Fruit fly (Drosophila melanogaster) whole organism, wandering third instar larva: ENCODE measurements around the gene CG4594.
A peak's percentile ranks its signal among the peaks of the same experiment; 100 is the strongest.

Experiments
- Abd-B ChIP-seq: fragments of >200 bp; optimal IDR thresholded peaks from 2 replicates; lab custom pipeline; 2017; ENCODE audit warnings: missing biosample characterization, missing genetic modification characterization
- CG32264 ChIP-seq: fragments of 200-800 bp; sonication (Bioruptor generic); optimal IDR thresholded peaks from 2 replicates; lab custom pipeline; 2016; ENCODE audit warnings: missing biosample characterization, missing genetic modification characterization
- CG9705 ChIP-seq: fragments of 200-800 bp; sonication (Bioruptor generic); optimal IDR thresholded peaks from 2 replicates; lab custom pipeline; 2018; ENCODE audit warnings: missing biosample characterization, mild to moderate bottlenecking, missing genetic modification characterization
- CrebA ChIP-seq: fragments of 200-800 bp; sonication (Bioruptor generic); optimal IDR thresholded peaks from 2 replicates; lab custom pipeline; 2016; ENCODE audit warnings: missing biosample characterization, mild to moderate bottlenecking, missing genetic modification characterization, borderline replicate concordance
- Dfd ChIP-seq: fragments of >200 bp; optimal IDR thresholded peaks from 2 replicates; lab custom pipeline; 2017; ENCODE audit warnings: missing biosample characterization, missing genetic modification characterization
- Dif ChIP-seq: fragments of 200-275, 200-300 bp; sonication (Bioruptor generic); optimal IDR thresholded peaks from 2 replicates; lab custom pipeline; 2018; ENCODE audit warnings: missing biosample characterization, missing genetic modification characterization; ENCODE audit not compliant: partially characterized antibody
- GATAd ChIP-seq: sonication (Bioruptor generic); optimal IDR thresholded peaks from 2 replicates; lab custom pipeline; 2016; ENCODE audit warnings: missing biosample characterization, missing genetic modification characterization
- HLH106 ChIP-seq: fragments of 200-800 bp; optimal IDR thresholded peaks from 3 replicates; lab custom pipeline; 2019; ENCODE audit warnings: missing biosample characterization, mild to moderate bottlenecking, missing genetic modification characterization, moderate library complexity
- Hnf4 ChIP-seq: fragments of 200-800 bp; sonication (Bioruptor generic); optimal IDR thresholded peaks from 2 replicates; lab custom pipeline; 2016; ENCODE audit warnings: missing biosample characterization, mild to moderate bottlenecking, missing genetic modification characterization
- Hr78 ChIP-seq: fragments of >200 bp; optimal IDR thresholded peaks from 2 replicates; lab custom pipeline; 2017; ENCODE audit warnings: missing biosample characterization, missing genetic modification characterization
- Hr83 ChIP-seq: fragments of 200-300 bp; sonication (Bioruptor generic); optimal IDR thresholded peaks from 2 replicates; lab custom pipeline; 2016; ENCODE audit warnings: missing biosample characterization, mild to moderate bottlenecking, missing genetic modification characterization, moderate library complexity; ENCODE audit not compliant: poor library complexity, severe bottlenecking
- Jra ChIP-seq: sonication (Bioruptor generic); optimal IDR thresholded peaks from 2 replicates; lab custom pipeline; 2016; ENCODE audit warnings: missing biosample characterization, missing genetic modification characterization
- Mio ChIP-seq: sonication (Bioruptor generic); optimal IDR thresholded peaks from 2 replicates; lab custom pipeline; 2016; ENCODE audit warnings: missing biosample characterization, missing genetic modification characterization
- Myc ChIP-seq: fragments of >200 bp; optimal IDR thresholded peaks from 2 replicates; lab custom pipeline; 2017
- N ChIP-seq: fragments of >200 bp; optimal IDR thresholded peaks from 2 replicates; lab custom pipeline; 2018; ENCODE audit warnings: missing biosample characterization, missing external identifiers, missing genetic modification characterization
- OdsH ChIP-seq: fragments of 200-800 bp; sonication (Bioruptor generic); optimal IDR thresholded peaks from 2 replicates; lab custom pipeline; 2016; ENCODE audit warnings: missing biosample characterization, mild to moderate bottlenecking, missing genetic modification characterization
- Sp1 ChIP-seq: fragments of 200-800 bp; sonication (Bioruptor generic); optimal IDR thresholded peaks from 3 replicates; lab custom pipeline; 2019; ENCODE audit warnings: missing biosample characterization, mild to moderate bottlenecking, missing genetic modification characterization, moderate library complexity
- Vsx2 ChIP-seq: fragments of 200-300, 225-300 bp; sonication (Bioruptor generic); optimal IDR thresholded peaks from 2 replicates; lab custom pipeline; 2018; ENCODE audit warnings: missing biosample characterization, missing genetic modification characterization; ENCODE audit not compliant: partially characterized antibody
- br ChIP-seq: fragments of 200-800 bp; sonication (Bioruptor generic); optimal IDR thresholded peaks from 2 replicates; lab custom pipeline; 2016; ENCODE audit warnings: missing biosample characterization, missing genetic modification characterization
- brk ChIP-seq: fragments of 200-800 bp; sonication (Bioruptor generic); optimal IDR thresholded peaks from 2 replicates; lab custom pipeline; 2016; ENCODE audit warnings: missing biosample characterization, mild to moderate bottlenecking, missing genetic modification characterization
- dl ChIP-seq, 2 experiments: fragments of 175-275, 200-275 bp in 1 of 2; fragments of 200-275 bp in 1 of 2; sonication (Bioruptor generic); optimal IDR thresholded peaks; lab custom pipeline; 2018; ENCODE audit warnings: mild to moderate bottlenecking in 2 of 2, missing biosample characterization in 2 of 2, missing genetic modification characterization in 2 of 2, moderate library complexity in 2 of 2; ENCODE audit not compliant: partially characterized antibody in 2 of 2, insufficient read depth in 1 of 2
- dmrt93B ChIP-seq: fragments of 200-800 bp; sonication (Bioruptor generic); optimal IDR thresholded peaks from 2 replicates; lab custom pipeline; 2018; ENCODE audit warnings: missing biosample characterization, mild to moderate bottlenecking, missing genetic modification characterization
- dsf ChIP-seq: sonication (Bioruptor generic); optimal IDR thresholded peaks from 2 replicates; lab custom pipeline; 2016; ENCODE audit warnings: missing biosample characterization, missing genetic modification characterization, borderline replicate concordance
- ey ChIP-seq: fragments of 200-800 bp; sonication (Bioruptor generic); optimal IDR thresholded peaks from 2 replicates; lab custom pipeline; 2016; ENCODE audit warnings: missing biosample characterization, missing genetic modification characterization
- foxo ChIP-seq, 2 experiments: fragments of 200-800 bp; sonication (Bioruptor generic); optimal IDR thresholded peaks; 2 replicates in 1 of 2; 3 replicates in 1 of 2; lab custom pipeline; 2016 to 2017; ENCODE audit warnings: missing biosample characterization in 2 of 2, missing genetic modification characterization in 2 of 2
- fru ChIP-seq: fragments of 200-800 bp; sonication (Bioruptor generic); optimal IDR thresholded peaks from 3 replicates; lab custom pipeline; 2016; ENCODE audit warnings: missing biosample characterization, mild to moderate bottlenecking, missing genetic modification characterization
- h ChIP-seq: fragments of 200-800 bp; sonication (Bioruptor generic); optimal IDR thresholded peaks from 3 replicates; lab custom pipeline; 2016; ENCODE audit warnings: missing biosample characterization, mild to moderate bottlenecking, missing genetic modification characterization
- jim ChIP-seq: fragments of 175-275, 200-325 bp; sonication (Bioruptor generic); optimal IDR thresholded peaks from 2 replicates; lab custom pipeline; 2016; ENCODE audit warnings: missing biosample characterization, mild to moderate bottlenecking, missing genetic modification characterization
- lola ChIP-seq: fragments of >200 bp; optimal IDR thresholded peaks from 2 replicates; lab custom pipeline; 2017; ENCODE audit warnings: missing biosample characterization, missing genetic modification characterization
- psq ChIP-seq: fragments of 200-800 bp; sonication (Bioruptor generic); optimal IDR thresholded peaks from 3 replicates; lab custom pipeline; 2017; ENCODE audit warnings: missing biosample characterization, mild to moderate bottlenecking, missing genetic modification characterization, moderate library complexity
- rgr ChIP-seq: fragments of 200-800 bp; sonication (Bioruptor generic); optimal IDR thresholded peaks from 3 replicates; lab custom pipeline; 2016; ENCODE audit warnings: missing biosample characterization, mild to moderate bottlenecking, missing genetic modification characterization
- sage ChIP-seq: fragments of 200-800 bp; sonication (Bioruptor generic); optimal IDR thresholded peaks from 2 replicates; lab custom pipeline; 2016; ENCODE audit warnings: missing biosample characterization, mild to moderate bottlenecking, missing genetic modification characterization
- sv ChIP-seq: fragments of 200-800 bp; sonication (Bioruptor generic); optimal IDR thresholded peaks from 3 replicates; lab custom pipeline; 2016; ENCODE audit warnings: missing biosample characterization, missing genetic modification characterization
- usp ChIP-seq: fragments of >200 bp; optimal IDR thresholded peaks from 2 replicates; lab custom pipeline; 2017; ENCODE audit warnings: missing biosample characterization, missing genetic modification characterization
- woc ChIP-seq: sonication (Bioruptor generic); optimal IDR thresholded peaks from 2 replicates; lab custom pipeline; 2016; ENCODE audit warnings: missing biosample characterization, mild to moderate bottlenecking, missing genetic modification characterization

CG4594 gene

DNA sequence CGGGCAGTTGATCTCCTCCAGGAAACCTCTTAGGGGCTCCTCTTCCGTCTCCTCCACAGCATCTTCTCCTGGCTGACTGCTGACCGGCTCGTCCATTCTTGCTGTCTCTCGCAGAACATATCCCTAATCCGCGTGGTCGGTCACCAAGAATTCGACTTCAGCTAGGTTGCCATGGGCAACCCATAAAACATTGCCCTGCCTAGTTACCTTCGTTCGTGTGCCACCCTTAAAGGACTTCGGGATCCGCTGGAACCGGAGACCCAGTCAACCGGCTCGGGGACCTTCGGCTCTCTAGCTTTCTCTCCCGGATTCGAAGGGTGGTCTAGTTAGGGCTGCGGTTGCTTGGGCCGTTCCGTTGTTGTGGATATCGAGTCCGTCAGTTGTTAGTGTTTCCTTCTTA lies 4.8 kb downstream of the CG4594 start, which contains the start of the genes TbCMF46 and CG42366:
Gene TbCMF46 (minus strand): TSS at position 101 of the 400 bp plus-strand sequence.
Gene CG42366 (plus strand): TSS at position 397 of the 400 bp plus-strand sequence.
- TF ChIP-seq Sp1 (GFP tag; lab: Kevin White, UChicago) = no peak
- TF ChIP-seq fru (GFP tag; lab: Kevin White, UChicago) = no peak
- TF ChIP-seq Vsx2 (GFP tag; lab: Kevin White, UChicago) = no peak
- no peak for TF ChIP-seq Mio (GFP tag; lab: Kevin White, UChicago)
- no peak for TF ChIP-seq foxo (GFP tag; optimal IDR thresholded peaks at IDR 0.05; lab: Kevin White, UChicago)
- no peak for TF ChIP-seq Dfd (GFP tag; lab: Kevin White, UChicago)
- no peak for TF ChIP-seq woc (GFP tag; lab: Kevin White, UChicago)
- TF ChIP-seq Abd-B (GFP tag; lab: Kevin White, UChicago) = no peak

dm6 chr2L:9930280-9930679 lies 10.3 kb downstream of the CG4594 start, which contains the start of gene CG42367:
TSS of gene CG42367 (plus strand) at chr2L:9930580.
- TF ChIP-seq lola (GFP tag; lab: Kevin White, UChicago) (no peak), psq (GFP tag; lab: Kevin White, UChicago) (no peak), jim (GFP tag; lab: Kevin White, UChicago) (no peak), usp (GFP tag; lab: Kevin White, UChicago) (no peak), dsf (GFP tag; lab: Kevin White, UChicago) (no peak), dmrt93B (GFP tag; lab: Kevin White, UChicago) (no peak), Jra (GFP tag; lab: Kevin White, UChicago) (no peak), Vsx2 (GFP tag; lab: Kevin White, UChicago) (no peak), Mio (GFP tag; lab: Kevin White, UChicago) (no peak), Sp1 (GFP tag; lab: Kevin White, UChicago) (no peak), fru (GFP tag; lab: Kevin White, UChicago) (no peak), Hr78 (GFP tag; lab: Kevin White, UChicago) (no peak), OdsH (GFP tag; lab: Kevin White, UChicago) (no peak), woc (GFP tag; lab: Kevin White, UChicago) (no peak), sv (GFP tag; lab: Kevin White, UChicago) (no peak), h (GFP tag; lab: Kevin White, UChicago) (no peak), CrebA (GFP tag; lab: Kevin White, UChicago) (no peak), HLH106 (tag; lab: Kevin White, UChicago) (no peak), Abd-B (GFP tag; lab: Kevin White, UChicago) (no peak), foxo (GFP tag; optimal IDR thresholded peaks at IDR 0.05; lab: Kevin White, UChicago) (no peak)

DNA sequence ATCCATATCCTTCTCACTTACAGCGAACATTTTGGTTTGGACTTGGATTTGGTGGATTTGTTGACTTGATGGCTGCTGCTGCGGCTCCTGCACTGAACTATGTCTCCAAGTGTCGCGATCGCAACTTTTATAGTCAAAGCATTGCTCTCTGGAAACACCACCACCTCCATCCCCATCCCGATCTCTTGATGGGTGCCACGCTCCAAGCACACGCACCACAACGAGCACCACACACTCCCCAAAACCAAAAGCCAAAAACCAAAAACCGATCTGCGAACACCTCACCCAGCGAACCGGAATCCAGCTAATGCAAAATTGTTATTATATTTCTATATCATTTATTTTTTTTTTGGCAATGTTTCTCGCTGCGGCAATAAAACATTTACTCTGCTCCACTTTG lies 13.1 kb downstream of the CG4594 start, which contains the start of gene Cpr30F:
Gene Cpr30F (minus strand): TSS at position 101 of the 400 bp plus-strand sequence.
- TF ChIP-seq br (no peak), OdsH (GFP tag; lab: Kevin White, UChicago) (no peak), woc (GFP tag; lab: Kevin White, UChicago) (no peak), sv (GFP tag; lab: Kevin White, UChicago) (no peak), Dif (GFP tag; lab: Kevin White, UChicago) (no peak), Abd-B (GFP tag; lab: Kevin White, UChicago) (no peak), Jra (GFP tag; lab: Kevin White, UChicago) (no peak), rgr (GFP tag; lab: Kevin White, UChicago) (no peak), CrebA (GFP tag; lab: Kevin White, UChicago) (no peak), GATAd (no peak), dl (GFP tag; optimal IDR thresholded peaks at IDR 0.05; lab: Kevin White, UChicago; ENCODE audit: insufficient read depth in 1 of 2, partially characterized antibody in 2 of 2) (no peak), CG9705 (GFP tag; lab: Kevin White, UChicago) (no peak), Myc (lab: Kevin White, UChicago) (no peak), dmrt93B (GFP tag; lab: Kevin White, UChicago) (no peak), Hnf4 (no peak), Vsx2 (GFP tag; lab: Kevin White, UChicago) (no peak), foxo (GFP tag; optimal IDR thresholded peaks at IDR 0.05; lab: Kevin White, UChicago) (no peak), h (GFP tag; lab: Kevin White, UChicago) (no peak)

- no peak for TF ChIP-seq Dfd (GFP tag; lab: Kevin White, UChicago)
- TF ChIP-seq brk = no peak
- peak; percentile 92 for TF ChIP-seq Hr83 (GFP tag; lab: Kevin White, UChicago)
- no peak for TF ChIP-seq CG9705 (GFP tag; lab: Kevin White, UChicago)
- peak; percentile 32 for TF ChIP-seq Jra (GFP tag; lab: Kevin White, UChicago)
- no peak for TF ChIP-seq Abd-B (GFP tag; lab: Kevin White, UChicago)
- TF ChIP-seq dl (GFP tag; optimal IDR thresholded peaks at IDR 0.05; lab: Kevin White, UChicago; ENCODE audit: insufficient read depth in 1 of 2, partially characterized antibody in 2 of 2) = no peak
- peak in 1 of 2 experiments; percentile 54 for TF ChIP-seq foxo (GFP tag; optimal IDR thresholded peaks at IDR 0.05; lab: Kevin White, UChicago)
- TF ChIP-seq Dif (GFP tag; lab: Kevin White, UChicago) = no peak
- TF ChIP-seq N (GFP tag; lab: Kevin White, UChicago) = no peak
- TF ChIP-seq rgr (GFP tag; lab: Kevin White, UChicago) = peak; percentile 64
- TF ChIP-seq GATAd = no peak
- no peak for TF ChIP-seq br
- TF ChIP-seq psq (GFP tag; lab: Kevin White, UChicago) = peak; percentile 26
- TF ChIP-seq jim (GFP tag; lab: Kevin White, UChicago) = peak; percentile 33
- TF ChIP-seq woc (GFP tag; lab: Kevin White, UChicago) = no peak
- TF ChIP-seq ey = peak; percentile 5
- no peak for TF ChIP-seq Hr78 (GFP tag; lab: Kevin White, UChicago)
- TF ChIP-seq HLH106 (tag; lab: Kevin White, UChicago) = peak; percentile 4
- TF ChIP-seq OdsH (GFP tag; lab: Kevin White, UChicago) = no peak
- no peak for TF ChIP-seq CrebA (GFP tag; lab: Kevin White, UChicago)
- TF ChIP-seq sage (GFP tag; lab: Kevin White, UChicago) = no peak
- TF ChIP-seq CG32264 (GFP tag; lab: Kevin White, UChicago) = peak; percentile 34
- no peak for TF ChIP-seq dmrt93B (GFP tag; lab: Kevin White, UChicago)
- TF ChIP-seq Vsx2 (GFP tag; lab: Kevin White, UChicago) = peak; percentile 25
- TF ChIP-seq usp (GFP tag; lab: Kevin White, UChicago) = no peak
- peak; percentile 41 for TF ChIP-seq fru (GFP tag; lab: Kevin White, UChicago)
- TF ChIP-seq h (GFP tag; lab: Kevin White, UChicago) = peak; percentile 62
These were observed 17.9 kb downstream of the CG4594 start, which contains the start of gene Arglu1 for dm6 chr2L:9937908-9938307. TSS of gene Arglu1 (minus strand) at chr2L:9938134.
